Fruit fly (Drosophila melanogaster): ENCODE results near the gene Ir94h.

- no peak for TF ChIP-seq EcR (GFP tag; optimal IDR thresholded peaks at IDR 0.05)
- no peak for TF ChIP-seq CG13204 (GFP tag; optimal IDR thresholded peaks at IDR 0.05)
- TF ChIP-seq D1 (tag; optimal IDR thresholded peaks at IDR 0.05), result no peak
- no peak for TF ChIP-seq Pif1B (GFP tag; optimal IDR thresholded peaks at IDR 0.05)
- no peak for TF ChIP-seq CG34367 (tag; optimal IDR thresholded peaks at IDR 0.05)
Observed at dm6 chr3R:23534609-23535008, 47.3 kb downstream of the Ir94h start, which contains the start of gene Ugt303B3.
